Fruit fly (Drosophila melanogaster) whole organism, embryonic: ENCODE measurements around the gene Shc.
A peak's percentile ranks its signal among the peaks of the same experiment; 100 is the strongest.

Experiments
- Ada2b ChIP-seq: fragments of 200-800 bp; sonication (Bioruptor generic); IDR thresholded peaks from 2 replicates; pipeline ENCODE4 v1.3.6; 2022; ENCODE audit warnings: missing biosample characterization, missing genetic modification characterization
- Antp ChIP-seq: fragments of 200-800 bp; sonication (Bioruptor generic); optimal IDR thresholded peaks from 3 replicates; lab custom pipeline; 2016; ENCODE audit warnings: missing biosample characterization, missing genetic modification characterization
- Atf6 ChIP-seq: fragments of 200-800 bp; sonication (Bioruptor generic); IDR thresholded peaks from 2 replicates; pipeline ENCODE4 v1.3.6; 2022; ENCODE audit warnings: missing biosample characterization, missing genetic modification characterization
- BEAF-32 ChIP-seq: fragments of 200-800 bp; sonication (Bioruptor generic); optimal IDR thresholded peaks from 3 replicates; lab custom pipeline; 2017; ENCODE audit warnings: missing biosample characterization, missing genetic modification characterization, mild to moderate bottlenecking, moderate library complexity, missing genetic modification reagents
- CG10147 ChIP-seq: fragments of 200-800 bp; sonication (Bioruptor generic); optimal IDR thresholded peaks from 2 replicates; lab custom pipeline; 2019; ENCODE audit warnings: missing biosample characterization, mild to moderate bottlenecking, missing genetic modification characterization, moderate library complexity
- CG11085 ChIP-seq: fragments of 200-800 bp; sonication (Bioruptor generic); IDR thresholded peaks from 2 replicates; pipeline ENCODE4 v1.3.6; 2022; ENCODE audit warnings: missing biosample characterization, missing genetic modification characterization
- CG12236 ChIP-seq: fragments of 200-800 bp; sonication (Bioruptor generic); optimal IDR thresholded peaks from 2 replicates; lab custom pipeline; 2016; ENCODE audit warnings: missing biosample characterization, missing genetic modification characterization
- CG1233 ChIP-seq: fragments of 200-800 bp; sonication (Bioruptor generic); optimal IDR thresholded peaks from 4 replicates; lab custom pipeline; 2018; ENCODE audit warnings: missing biosample characterization, mild to moderate bottlenecking, missing genetic modification characterization
- CG13123 ChIP-seq: fragments of 200-800 bp; sonication (Bioruptor generic); optimal IDR thresholded peaks from 2 replicates; lab custom pipeline; 2016; ENCODE audit warnings: missing biosample characterization, missing genetic modification characterization
- CG14014 ChIP-seq: fragments of 200-800 bp; sonication (Bioruptor generic); IDR thresholded peaks from 2 replicates; pipeline ENCODE4 v1.3.6; 2022; ENCODE audit warnings: missing biosample characterization, missing genetic modification characterization
- CG14965 ChIP-seq: fragments of 200-800 bp; sonication (Bioruptor generic); optimal IDR thresholded peaks from 2 replicates; lab custom pipeline; 2016; ENCODE audit warnings: missing biosample characterization, missing genetic modification characterization, borderline replicate concordance
- CG17186 ChIP-seq: fragments of 200-800 bp; sonication (Bioruptor generic); optimal IDR thresholded peaks from 3 replicates; lab custom pipeline; 2017; ENCODE audit warnings: missing biosample characterization, missing genetic modification reagents, missing genetic modification characterization
- CG17385 ChIP-seq: fragments of 200-800 bp; sonication (Bioruptor generic); optimal IDR thresholded peaks from 3 replicates; lab custom pipeline; 2018; ENCODE audit warnings: missing biosample characterization, mild to moderate bottlenecking, missing genetic modification characterization
- CG2875 ChIP-seq: fragments of 200-800 bp; sonication (Bioruptor generic); optimal IDR thresholded peaks from 2 replicates; lab custom pipeline; 2017; ENCODE audit warnings: missing biosample characterization, mild to moderate bottlenecking, missing genetic modification characterization, missing genetic modification reagents
- CG31441 ChIP-seq: fragments of 200-800 bp; sonication (Bioruptor generic); IDR thresholded peaks from 2 replicates; pipeline ENCODE4 v1.3.6; 2022; ENCODE audit warnings: missing biosample characterization, missing genetic modification characterization
- CG3281 ChIP-seq: fragments of 200-800 bp; sonication (Bioruptor generic); optimal IDR thresholded peaks from 3 replicates; lab custom pipeline; 2017; ENCODE audit warnings: missing biosample characterization, mild to moderate bottlenecking, missing genetic modification characterization
- CG5245 ChIP-seq: fragments of 200-800 bp; sonication (Bioruptor generic); optimal IDR thresholded peaks from 3 replicates; lab custom pipeline; 2016; ENCODE audit warnings: missing biosample characterization, missing genetic modification characterization
- CG8388 ChIP-seq: fragments of 200-800 bp; sonication (Bioruptor generic); optimal IDR thresholded peaks from 2 replicates; lab custom pipeline; 2019; ENCODE audit warnings: missing biosample characterization, mild to moderate bottlenecking, missing genetic modification characterization, moderate library complexity
- CG9215 ChIP-seq: fragments of 200-800 bp; sonication (Bioruptor generic); IDR thresholded peaks from 2 replicates; pipeline ENCODE4 v1.3.6; 2022; ENCODE audit warnings: missing biosample characterization, missing genetic modification characterization
- CkIIα-i1 ChIP-seq: fragments of 200-800 bp; sonication (Bioruptor generic); IDR thresholded peaks from 2 replicates; pipeline ENCODE4 v1.3.6; 2022; ENCODE audit warnings: missing biosample characterization, missing genetic modification characterization
- Dip3 ChIP-seq: fragments of 200-800 bp; sonication (Bioruptor generic); optimal IDR thresholded peaks from 3 replicates; lab custom pipeline; 2016; ENCODE audit warnings: missing biosample characterization, missing genetic modification characterization
- Dll ChIP-seq: fragments of 200-800 bp; sonication (Bioruptor generic); IDR thresholded peaks from 4 replicates; pipeline ENCODE4 v1.3.6; 2022; ENCODE audit warnings: missing biosample characterization, missing genetic modification characterization; ENCODE audit not compliant: partially characterized antibody
- GATAe ChIP-seq: fragments of 200-800 bp; sonication (Bioruptor generic); conservative IDR thresholded peaks from 2 replicates; pipeline ENCODE4 v1.3.6; 2022; ENCODE audit warnings: missing biosample characterization, missing genetic modification characterization
- Hr39 ChIP-seq: fragments of >200 bp; optimal IDR thresholded peaks from 2 replicates; lab custom pipeline; 2017
- Mad ChIP-seq: fragments of 200-800 bp; sonication (Bioruptor generic); optimal IDR thresholded peaks from 2 replicates; lab custom pipeline; 2016; ENCODE audit warnings: missing biosample characterization, missing genetic modification characterization
- Six4 ChIP-seq: fragments of 200-800 bp; sonication (Bioruptor generic); optimal IDR thresholded peaks from 2 replicates; lab custom pipeline; 2016; ENCODE audit warnings: missing biosample characterization, missing genetic modification characterization
- Tbp ChIP-seq: fragments of >200 bp; optimal IDR thresholded peaks from 2 replicates; lab custom pipeline; 2018; ENCODE audit warnings: missing biosample characterization, missing genetic modification characterization
- YL-1 ChIP-seq: fragments of 200-800 bp; sonication (Bioruptor generic); optimal IDR thresholded peaks from 3 replicates; lab custom pipeline; 2017; ENCODE audit warnings: missing biosample characterization, mild to moderate bottlenecking, missing genetic modification characterization
- bcd ChIP-seq: fragments of 200-800 bp; sonication (Bioruptor generic); optimal IDR thresholded peaks from 2 replicates; lab custom pipeline; 2017; ENCODE audit warnings: missing biosample characterization, mild to moderate bottlenecking, missing genetic modification characterization
- bigmax ChIP-seq: fragments of 200-800 bp; sonication (Bioruptor generic); optimal IDR thresholded peaks from 2 replicates; lab custom pipeline; 2018; ENCODE audit warnings: missing biosample characterization, mild to moderate bottlenecking, missing genetic modification characterization
- bsh ChIP-seq, 2 experiments: fragments of 200-800 bp; sonication (Bioruptor generic); optimal IDR thresholded peaks; 2 replicates each; lab custom pipeline; 2017 to 2018; ENCODE audit warnings: mild to moderate bottlenecking in 2 of 2, missing biosample characterization in 2 of 2, missing genetic modification characterization in 2 of 2, moderate library complexity in 1 of 2
- chm ChIP-seq: fragments of 200-800 bp; sonication (Bioruptor generic); IDR thresholded peaks from 2 replicates; pipeline ENCODE4 v1.3.6; 2022; ENCODE audit warnings: missing biosample characterization, missing genetic modification characterization
- cwo ChIP-seq: fragments of 200-800 bp; sonication (Bioruptor generic); optimal IDR thresholded peaks from 3 replicates; lab custom pipeline; 2017; ENCODE audit warnings: missing biosample characterization, missing genetic modification characterization, mild to moderate bottlenecking, moderate library complexity, missing genetic modification reagents
- dmrt99B ChIP-seq: fragments of 200-800 bp; sonication (Bioruptor generic); optimal IDR thresholded peaks from 2 replicates; lab custom pipeline; 2018; ENCODE audit warnings: missing biosample characterization, mild to moderate bottlenecking, missing genetic modification characterization, moderate library complexity
- eve ChIP-seq, 2 experiments: fragments of >200 bp; optimal IDR thresholded peaks; 2 replicates each; lab custom pipeline; 2017; ENCODE audit warnings: missing biosample characterization in 2 of 2, missing genetic modification characterization in 2 of 2
- gsb ChIP-seq: fragments of 200-800 bp; sonication (Bioruptor generic); IDR thresholded peaks from 2 replicates; pipeline ENCODE4 v1.3.6; 2022; ENCODE audit warnings: missing biosample characterization, missing genetic modification characterization
- h ChIP-seq: fragments of >200 bp; optimal IDR thresholded peaks from 2 replicates; lab custom pipeline; 2017
- jumu ChIP-seq: fragments of 200-800 bp; sonication (Bioruptor generic); optimal IDR thresholded peaks from 3 replicates; lab custom pipeline; 2016; ENCODE audit warnings: missing biosample characterization, missing genetic modification characterization
- mld ChIP-seq: fragments of 200-800 bp; sonication (Bioruptor generic); IDR thresholded peaks from 3 replicates; pipeline ENCODE4 v1.3.6; 2022; ENCODE audit warnings: missing biosample characterization, missing genetic modification characterization; ENCODE audit not compliant: partially characterized antibody
- pnt ChIP-seq: fragments of 200-800 bp; sonication (Bioruptor generic); optimal IDR thresholded peaks from 3 replicates; lab custom pipeline; 2016; ENCODE audit warnings: missing biosample characterization, missing genetic modification characterization
- sd ChIP-seq: fragments of 200-800 bp; sonication (Bioruptor generic); optimal IDR thresholded peaks from 3 replicates; lab custom pipeline; 2018; ENCODE audit warnings: missing biosample characterization, mild to moderate bottlenecking, missing genetic modification characterization, moderate library complexity
- seq ChIP-seq: fragments of 200-800 bp; sonication (Bioruptor generic); IDR thresholded peaks from 2 replicates; pipeline ENCODE4 v1.3.6; 2022; ENCODE audit warnings: missing biosample characterization, missing genetic modification characterization
- slou ChIP-seq: fragments of 200-800 bp; sonication (Bioruptor generic); optimal IDR thresholded peaks from 3 replicates; lab custom pipeline; 2016; ENCODE audit warnings: missing biosample characterization, missing genetic modification characterization
- slp2 ChIP-seq: fragments of 200-800 bp; sonication (Bioruptor generic); optimal IDR thresholded peaks from 2 replicates; lab custom pipeline; 2016; ENCODE audit warnings: missing biosample characterization, missing genetic modification characterization
- sug ChIP-seq: fragments of 200-800 bp; optimal IDR thresholded peaks from 2 replicates; lab custom pipeline; 2019; ENCODE audit warnings: missing biosample characterization, mild to moderate bottlenecking, missing genetic modification characterization, moderate library complexity
- toy ChIP-seq: fragments of 200-800 bp; sonication (Bioruptor generic); IDR thresholded peaks from 2 replicates; pipeline ENCODE4 v1.3.6; 2022; ENCODE audit warnings: missing biosample characterization, missing genetic modification characterization
- tx ChIP-seq: fragments of 200-800 bp; sonication (Bioruptor generic); optimal IDR thresholded peaks from 2 replicates; lab custom pipeline; 2016; ENCODE audit warnings: missing biosample characterization, missing genetic modification characterization
- unc-4 ChIP-seq: fragments of 200-800 bp; sonication (Bioruptor generic); IDR thresholded peaks from 2 replicates; pipeline ENCODE4 v1.3.6; 2022; ENCODE audit warnings: missing biosample characterization, missing genetic modification characterization; ENCODE audit not compliant: partially characterized antibody
- vnd ChIP-seq: fragments of 200-800 bp; sonication (Bioruptor generic); IDR thresholded peaks from 3 replicates; pipeline ENCODE4 v1.3.6; 2022; ENCODE audit warnings: missing biosample characterization, missing genetic modification characterization; ENCODE audit not compliant: partially characterized antibody
- wor ChIP-seq: fragments of 200-800 bp; sonication (Bioruptor generic); IDR thresholded peaks from 2 replicates; pipeline ENCODE4 v1.3.6; 2022; ENCODE audit warnings: missing biosample characterization, missing genetic modification characterization

The Shc gene

dm6 chr3L:9429665-9430607, 3.1 kb downstream of the Shc start, which contains the start of the genes RpS17 and MTF-1 (continued):
- TF ChIP-seq dmrt99B (tag; lab: Kevin White, UChicago) (peak; percentile 19), seq (GFP tag; lab: Robert Waterston, UW) (peak; percentile 27; the same call in 1 of the 2 replicates), CkIIα-i1 (GFP tag; lab: Robert Waterston, UW) (no peak), sd (tag; lab: Kevin White, UChicago) (no peak), CG14014 (GFP tag; lab: Robert Waterston, UW) (peak; percentile 39; the same call in 1 of the 2 replicates), tx (no peak), CG1233 (GFP tag; lab: Kevin White, UChicago) (peak; percentile 31), CG11085 (GFP tag; lab: Robert Waterston, UW) (0 out of 2 replicates have a peak, but pooled peaks have one; percentile 30), YL-1 (peak; percentile 83), toy (GFP tag; lab: Robert Waterston, UW) (no peak), Mad (GFP tag; lab: Kevin White, UChicago) (peak; percentile 10), bigmax (GFP tag; lab: Kevin White, UChicago) (no peak), GATAe (GFP tag; lab: Robert Waterston, UW) (no peak), CG10147 (no peak), BEAF-32 (GFP tag; lab: Kevin White, UChicago) (peak; percentile 44), bsh (GFP tag; optimal IDR thresholded peaks at IDR 0.05; lab: Kevin White, UChicago) (peak; percentile 45 to 49), bcd (GFP tag; lab: Kevin White, UChicago) (peak; percentile 48), chm (GFP tag; lab: Robert Waterston, UW) (peak; percentile 80), CG31441 (GFP tag; lab: Robert Waterston, UW) (peak; percentile 41; the same call in 1 of the 2 replicates), CG17186 (no peak), Six4 (GFP tag; lab: Kevin White, UChicago) (no peak), Dll (GFP tag; lab: Robert Waterston, UW) (peak; percentile 56; the same call in 1 of the 4 replicates), jumu (GFP tag; lab: Kevin White, UChicago) (no peak), CG9215 (GFP tag; lab: Robert Waterston, UW) (no peak), gsb (GFP tag; lab: Robert Waterston, UW) (no peak), h (no peak), CG3281 (GFP tag; lab: Kevin White, UChicago) (peak; percentile 67), CG13123 (GFP tag; lab: Kevin White, UChicago) (peak; percentile 24), unc-4 (GFP tag; lab: Robert Waterston, UW) (no peak), Hr39 (lab: Kevin White, UChicago) (no peak), mld (GFP tag; lab: Robert Waterston, UW) (no peak), pnt (GFP tag; lab: Kevin White, UChicago) (no peak), vnd (no peak), Dip3 (GFP tag; lab: Kevin White, UChicago) (peak; percentile 17), wor (GFP tag; lab: Robert Waterston, UW) (no peak), CG5245 (GFP tag; lab: Kevin White, UChicago) (no peak), Ada2b (GFP tag; lab: Robert Waterston, UW) (no peak)
- TF ChIP-seq, all 482 proteins: peak for 252

dm6 chr3L:9430608-9430952, 3.8 kb downstream of the Shc start:
- 0 out of 2 replicates have a peak, but pooled peaks have one; percentile 16 for TF ChIP-seq Atf6 (GFP tag; lab: Robert Waterston, UW)
- no peak for TF ChIP-seq slou (GFP tag; lab: Kevin White, UChicago)
- TF ChIP-seq Antp, result no peak
- TF ChIP-seq Tbp (GFP tag; lab: Kevin White, UChicago), result no peak
- no peak for TF ChIP-seq CG5245 (GFP tag; lab: Kevin White, UChicago)
- TF ChIP-seq eve (GFP tag; optimal IDR thresholded peaks at IDR 0.05; lab: Kevin White, UChicago), result no peak
- TF ChIP-seq slp2 (GFP tag; lab: Kevin White, UChicago), result no peak
- no peak for TF ChIP-seq cwo (GFP tag; lab: Kevin White, UChicago)
- TF ChIP-seq CG14965 (GFP tag; lab: Kevin White, UChicago), result no peak
- TF ChIP-seq CG17385 (GFP tag; lab: Kevin White, UChicago), result no peak
- TF ChIP-seq CG11085 (GFP tag; lab: Robert Waterston, UW), result no peak
- TF ChIP-seq sug (tag; lab: Kevin White, UChicago), result no peak
- TF ChIP-seq CG2875 (GFP tag; lab: Kevin White, UChicago), result no peak
- TF ChIP-seq CG12236, result no peak
- TF ChIP-seq CG8388 (GFP tag; lab: Kevin White, UChicago), result no peak
